Worm (Caenorhabditis elegans): Measurements from ENCODE around the gene clec-254.

DNA sequence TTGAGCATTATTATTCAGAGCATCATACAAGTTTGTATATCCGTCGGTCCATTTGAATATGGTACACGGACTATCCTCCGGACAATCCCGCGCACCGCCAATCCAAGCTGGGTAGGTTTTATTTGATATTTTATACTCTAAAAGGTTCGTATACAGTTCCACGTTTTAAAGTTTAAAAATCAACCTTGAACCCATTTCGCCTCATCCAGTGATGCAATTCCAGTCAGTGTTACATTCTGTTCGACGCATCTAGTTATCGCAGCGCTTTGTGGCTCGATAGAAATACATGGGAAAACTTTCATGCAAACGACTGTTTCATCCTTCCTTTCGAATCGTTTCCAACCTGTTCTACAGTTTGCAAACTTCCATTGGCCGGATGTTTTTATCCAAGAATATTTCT, 15.7 kb upstream of the clec-254 start:
- TF ChIP-seq sptf-1 (tag; optimal IDR thresholded peaks at IDR 0.05) (no peak), lin-13 (tag; optimal IDR thresholded peaks at IDR 0.05) (no peak), nhr-12 (tag; optimal IDR thresholded peaks at IDR 0.05) (no peak), blmp-1 (tag; optimal IDR thresholded peaks at IDR 0.05) (no peak), unc-62 (GFP tag; optimal IDR thresholded peaks at IDR 0.05) (no peak), nhr-28 (tag; optimal IDR thresholded peaks at IDR 0.05) (no peak), zip-8 (tag; optimal IDR thresholded peaks at IDR 0.05) (no peak)

All from whole organism, mixed stage, embryonic.